Worm (Caenorhabditis elegans) whole organism, early embryonic: Measurements from ENCODE around the gene mlk-1.

Experiments
- F13C5.2 ChIP-seq: sonication (generic microtip); optimal IDR thresholded peaks from 2 replicates; lab custom pipeline; 2017; ENCODE audit warnings: mild to moderate bottlenecking, missing genetic modification characterization, inconsistent platforms, missing compliant biosample characterization
- aly-1 ChIP-seq: sonication (generic microtip); optimal IDR thresholded peaks from 2 replicates; lab custom pipeline; 2016; ENCODE audit warnings: missing genetic modification characterization, missing compliant biosample characterization
- tra-4 ChIP-seq: sonication (generic microtip); optimal IDR thresholded peaks from 2 replicates; lab custom pipeline; 2017; ENCODE audit warnings: missing genetic modification characterization, missing compliant biosample characterization

DNA sequence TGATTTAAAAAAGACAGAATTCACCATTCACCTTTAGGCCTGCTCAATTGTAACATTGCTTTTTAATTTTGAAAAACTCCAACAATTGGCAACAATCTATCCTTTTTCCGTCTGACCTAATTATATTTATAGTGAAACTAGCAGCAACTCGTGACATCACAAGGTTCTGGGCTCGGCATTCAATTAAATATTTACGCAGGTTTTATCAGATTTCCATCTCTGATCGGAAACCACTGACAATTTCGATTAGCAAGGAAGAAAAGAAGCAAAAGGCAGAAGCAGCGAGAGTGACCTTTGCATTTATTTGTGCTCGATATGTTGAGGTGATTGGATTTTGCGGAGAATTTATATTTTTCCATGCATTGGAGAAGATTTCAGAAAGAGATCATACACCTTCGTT lies 25.8 kb upstream of the mlk-1 start:
- no peak for TF ChIP-seq F13C5.2
- no peak for TF ChIP-seq tra-4
- TF ChIP-seq aly-1 (tag; lab: Kevin White, UChicago) = no peak
